Fruit fly (Drosophila melanogaster) whole organism, embryonic: ENCODE results near the gene aru.

ENCODE experiments used
- Ada2b ChIP-seq: fragments of 200-800 bp; sonication (Bioruptor generic); IDR thresholded peaks from 2 replicates; pipeline ENCODE4 v1.3.6; 2022; ENCODE audit warnings: missing biosample characterization, missing genetic modification characterization
- Aef1 ChIP-seq: fragments of 200-800 bp; sonication (Bioruptor generic); IDR thresholded peaks from 3 replicates; pipeline ENCODE4 v1.3.6; 2022; ENCODE audit warnings: missing biosample characterization, missing genetic modification characterization
- B-H2 ChIP-seq: fragments of 200-800 bp; sonication (Bioruptor generic); optimal IDR thresholded peaks from 2 replicates; lab custom pipeline; 2018; ENCODE audit warnings: missing biosample characterization, mild to moderate bottlenecking, missing genetic modification characterization
- CG11696 ChIP-seq: fragments of 200-800 bp; sonication (Bioruptor generic); IDR thresholded peaks from 2 replicates; pipeline ENCODE4 v1.3.6; 2022; ENCODE audit warnings: missing biosample characterization, missing genetic modification characterization
- CG12219 ChIP-seq: fragments of 200-800 bp; sonication (Bioruptor generic); optimal IDR thresholded peaks from 3 replicates; lab custom pipeline; 2018; ENCODE audit warnings: missing biosample characterization, mild to moderate bottlenecking, missing genetic modification characterization
- CG12236 ChIP-seq: fragments of 200-800 bp; sonication (Bioruptor generic); optimal IDR thresholded peaks from 2 replicates; lab custom pipeline; 2016; ENCODE audit warnings: missing biosample characterization, missing genetic modification characterization
- CG12769 ChIP-seq: fragments of 200-800 bp; sonication (Bioruptor generic); optimal IDR thresholded peaks from 2 replicates; lab custom pipeline; 2019; ENCODE audit warnings: missing biosample characterization, mild to moderate bottlenecking, missing genetic modification characterization, moderate library complexity
- CG13296 ChIP-seq: fragments of 200-800 bp; sonication (Bioruptor generic); optimal IDR thresholded peaks from 3 replicates; lab custom pipeline; 2018; ENCODE audit warnings: missing biosample characterization, mild to moderate bottlenecking, missing genetic modification characterization
- CG13424 ChIP-seq: fragments of 200-800 bp; sonication (Bioruptor generic); optimal IDR thresholded peaks from 2 replicates; lab custom pipeline; 2019; ENCODE audit warnings: missing biosample characterization, mild to moderate bottlenecking, missing genetic modification characterization, moderate library complexity
- CG13775 ChIP-seq: fragments of 200-800 bp; sonication (Bioruptor generic); optimal IDR thresholded peaks from 3 replicates; lab custom pipeline; 2017; ENCODE audit warnings: missing biosample characterization, mild to moderate bottlenecking, missing genetic modification characterization
- CG15514 ChIP-seq: fragments of 200-800 bp; sonication (Bioruptor generic); optimal IDR thresholded peaks from 3 replicates; lab custom pipeline; 2017; ENCODE audit warnings: missing biosample characterization, missing genetic modification characterization, mild to moderate bottlenecking, moderate library complexity, missing genetic modification reagents
- CG1603 ChIP-seq: fragments of 200-800 bp; sonication (Bioruptor generic); optimal IDR thresholded peaks from 2 replicates; lab custom pipeline; 2019; ENCODE audit warnings: missing biosample characterization, mild to moderate bottlenecking, missing genetic modification characterization, moderate library complexity
- CG17328 ChIP-seq: fragments of 200-800 bp; sonication (Bioruptor generic); IDR thresholded peaks from 2 replicates; pipeline ENCODE4 v1.3.6; 2022; ENCODE audit warnings: missing biosample characterization, missing genetic modification characterization
- CG17829 ChIP-seq: fragments of 200-800 bp; optimal IDR thresholded peaks from 2 replicates; lab custom pipeline; 2019; ENCODE audit warnings: missing biosample characterization, mild to moderate bottlenecking, missing genetic modification characterization, moderate library complexity
- CG18599 ChIP-seq: fragments of 200-800 bp; sonication (Bioruptor generic); optimal IDR thresholded peaks from 3 replicates; lab custom pipeline; 2017; ENCODE audit warnings: missing biosample characterization, missing genetic modification characterization, mild to moderate bottlenecking, moderate library complexity, missing genetic modification reagents
- CG2120 ChIP-seq: fragments of 200-800 bp; sonication (Bioruptor generic); optimal IDR thresholded peaks from 3 replicates; lab custom pipeline; 2016; ENCODE audit warnings: missing biosample characterization, missing genetic modification characterization
- CG2678 ChIP-seq: fragments of 200-800 bp; sonication (Bioruptor generic); optimal IDR thresholded peaks from 3 replicates; lab custom pipeline; 2019; ENCODE audit warnings: missing biosample characterization, mild to moderate bottlenecking, missing genetic modification characterization, moderate library complexity
- CG4730 ChIP-seq: fragments of 200-800 bp; sonication (Bioruptor generic); IDR thresholded peaks from 2 replicates; pipeline ENCODE4 v1.3.6; 2022; ENCODE audit warnings: missing biosample characterization, missing genetic modification characterization
- CG6689 ChIP-seq: fragments of 200-800 bp; sonication (Bioruptor generic); IDR thresholded peaks from 2 replicates; pipeline ENCODE4 v1.3.6; 2022; ENCODE audit warnings: missing biosample characterization, missing genetic modification characterization
- CG6813 ChIP-seq: fragments of 200-800 bp; sonication (Bioruptor generic); optimal IDR thresholded peaks from 2 replicates; lab custom pipeline; 2017; ENCODE audit warnings: missing biosample characterization, missing genetic modification characterization, mild to moderate bottlenecking, moderate library complexity, missing genetic modification reagents
- CG7357 ChIP-seq: fragments of 200-800 bp; sonication (Bioruptor generic); IDR thresholded peaks from 3 replicates; pipeline ENCODE4 v1.3.6; 2022; ENCODE audit warnings: missing biosample characterization, missing genetic modification characterization
- CG8089 ChIP-seq: fragments of 200-800 bp; sonication (Bioruptor generic); optimal IDR thresholded peaks from 3 replicates; lab custom pipeline; 2016; ENCODE audit warnings: missing biosample characterization, missing genetic modification characterization
- CG8290 ChIP-seq, 3 experiments: fragments of 200-800 bp; sonication (Bioruptor generic); optimal IDR thresholded peaks; 2 replicates each; lab custom pipeline; 2016 to 2019; ENCODE audit warnings: missing biosample characterization in 3 of 3, missing genetic modification characterization in 3 of 3, mild to moderate bottlenecking in 2 of 3, moderate library complexity in 1 of 3
- CG9797 ChIP-seq: fragments of 200-800 bp; sonication (Bioruptor generic); optimal IDR thresholded peaks from 3 replicates; lab custom pipeline; 2018; ENCODE audit warnings: missing biosample characterization, mild to moderate bottlenecking, missing genetic modification characterization
- CG9876 ChIP-seq: fragments of 200-800 bp; sonication (Bioruptor generic); optimal IDR thresholded peaks from 2 replicates; lab custom pipeline; 2016; ENCODE audit warnings: missing biosample characterization, missing genetic modification characterization
- D19B ChIP-seq: fragments of 200-800 bp; sonication (Bioruptor generic); optimal IDR thresholded peaks from 2 replicates; lab custom pipeline; 2017; ENCODE audit warnings: missing biosample characterization, mild to moderate bottlenecking, missing genetic modification characterization
- Dfd ChIP-seq, 2 experiments: fragments of >200 bp; optimal IDR thresholded peaks; 2 replicates each; lab custom pipeline; 2017; ENCODE audit warnings: missing biosample characterization in 2 of 2, missing genetic modification characterization in 2 of 2
- Hey ChIP-seq: fragments of 200-800 bp; sonication (Bioruptor generic); optimal IDR thresholded peaks from 3 replicates; lab custom pipeline; 2018; ENCODE audit warnings: missing biosample characterization, mild to moderate bottlenecking, missing genetic modification characterization
- Med ChIP-seq: fragments of 200-800 bp; sonication (Bioruptor generic); peaks from one replicate; lab custom pipeline; 2016; ENCODE audit warnings: missing biosample characterization, missing genetic modification characterization, mild to moderate bottlenecking, inconsistent platforms, moderate library complexity
- Meics ChIP-seq: fragments of 200-800 bp; sonication (Bioruptor generic); optimal IDR thresholded peaks from 2 replicates; lab custom pipeline; 2017; ENCODE audit warnings: missing biosample characterization, mild to moderate bottlenecking, missing genetic modification characterization
- Optix ChIP-seq: fragments of 200-800 bp; sonication (Bioruptor generic); IDR thresholded peaks from 3 replicates; pipeline ENCODE4 v1.3.6; 2022; ENCODE audit warnings: missing biosample characterization, missing genetic modification characterization
- Rfx ChIP-seq: fragments of 200-800 bp; sonication (Bioruptor generic); IDR thresholded peaks from 2 replicates; pipeline ENCODE4 v1.3.6; 2022; ENCODE audit warnings: missing biosample characterization, missing genetic modification characterization
- Sox102F ChIP-seq: fragments of 200-800 bp; sonication (Bioruptor generic); optimal IDR thresholded peaks from 2 replicates; lab custom pipeline; 2018; ENCODE audit warnings: missing biosample characterization, mild to moderate bottlenecking, missing genetic modification characterization, moderate library complexity
- Tbp ChIP-seq: fragments of >200 bp; optimal IDR thresholded peaks from 2 replicates; lab custom pipeline; 2018; ENCODE audit warnings: missing biosample characterization, missing genetic modification characterization
- ac ChIP-seq: fragments of 200-800 bp; sonication (Bioruptor generic); optimal IDR thresholded peaks from 3 replicates; lab custom pipeline; 2017; ENCODE audit warnings: missing biosample characterization, mild to moderate bottlenecking, missing genetic modification characterization
- az2 ChIP-seq: fragments of 200-800 bp; sonication (Bioruptor generic); optimal IDR thresholded peaks from 3 replicates; lab custom pipeline; 2016; ENCODE audit warnings: missing biosample characterization, missing genetic modification characterization
- bsh ChIP-seq, 2 experiments: fragments of 200-800 bp; sonication (Bioruptor generic); optimal IDR thresholded peaks; 2 replicates each; lab custom pipeline; 2017 to 2018; ENCODE audit warnings: mild to moderate bottlenecking in 2 of 2, missing biosample characterization in 2 of 2, missing genetic modification characterization in 2 of 2, moderate library complexity in 1 of 2
- caup ChIP-seq: fragments of 200-800 bp; sonication (Bioruptor generic); optimal IDR thresholded peaks from 3 replicates; lab custom pipeline; 2017; ENCODE audit warnings: missing biosample characterization, mild to moderate bottlenecking, missing genetic modification characterization, moderate library complexity; ENCODE audit not compliant: severe bottlenecking
- gem ChIP-seq: fragments of 200-800 bp; sonication (Bioruptor generic); optimal IDR thresholded peaks from 2 replicates; lab custom pipeline; 2019; ENCODE audit warnings: missing biosample characterization, mild to moderate bottlenecking, missing genetic modification characterization, moderate library complexity
- gro ChIP-seq: fragments of 200-800 bp; sonication (Bioruptor generic); optimal IDR thresholded peaks from 2 replicates; lab custom pipeline; 2016; ENCODE audit warnings: missing biosample characterization, missing genetic modification characterization
- lilli ChIP-seq: fragments of 200-800 bp; sonication (Bioruptor generic); optimal IDR thresholded peaks from 3 replicates; lab custom pipeline; 2016; ENCODE audit warnings: missing biosample characterization, missing genetic modification characterization
- maf-S ChIP-seq: fragments of 200-800 bp; sonication (Bioruptor generic); optimal IDR thresholded peaks from 2 replicates; lab custom pipeline; 2016; ENCODE audit warnings: missing biosample characterization, missing genetic modification characterization
- prd ChIP-seq, 3 experiments: fragments of >200 bp in 2 of 3; fragments of 200-800 bp in 1 of 3; sonication (Bioruptor generic) in 1 of 3; optimal IDR thresholded peaks in 2 of 3; IDR thresholded peaks in 1 of 3; 2 replicates in 2 of 3; 3 replicates in 1 of 3; pipeline versions ENCODE4 v1.3.6 to Lab custom; 2017 to 2022; ENCODE audit warnings: missing biosample characterization in 1 of 3, missing genetic modification characterization in 1 of 3
- ranshi ChIP-seq: fragments of 200-800 bp; sonication (Bioruptor generic); IDR thresholded peaks from 2 replicates; pipeline ENCODE4 v1.3.6; 2022; ENCODE audit warnings: missing biosample characterization, missing genetic modification characterization
- stwl ChIP-seq: fragments of 200-800 bp; sonication (Bioruptor generic); optimal IDR thresholded peaks from 3 replicates; lab custom pipeline; 2018; ENCODE audit warnings: missing biosample characterization, mild to moderate bottlenecking, missing genetic modification characterization, moderate library complexity
- tup ChIP-seq: fragments of 200-800 bp; sonication (Bioruptor generic); optimal IDR thresholded peaks from 2 replicates; lab custom pipeline; 2016; ENCODE audit warnings: missing biosample characterization, mild to moderate bottlenecking, missing genetic modification characterization, moderate library complexity
- unpg ChIP-seq: fragments of 200-800 bp; sonication (Bioruptor generic); optimal IDR thresholded peaks from 3 replicates; lab custom pipeline; 2018; ENCODE audit warnings: missing biosample characterization, mild to moderate bottlenecking, missing genetic modification characterization, moderate library complexity
- zen2 ChIP-seq: fragments of 200-800 bp; sonication (Bioruptor generic); IDR thresholded peaks from 3 replicates; pipeline ENCODE4 v1.3.6; 2022; ENCODE audit warnings: missing biosample characterization, missing genetic modification characterization; ENCODE audit not compliant: partially characterized antibody

aru gene

dm6 chr2L:892461-892860 is 24.3 kb upstream of the aru start (continued):
- TF ChIP-seq maf-S (GFP tag; lab: Kevin White, UChicago): peak; percentile 8
- TF ChIP-seq Ada2b (GFP tag; lab: Robert Waterston, UW): peak; percentile 39; the same call in 1 of the 2 replicates
- TF ChIP-seq prd (optimal IDR thresholded peaks at IDR 0.05; lab: Kevin White, UChicago): no peak
- peak; percentile 61 for TF ChIP-seq prd (GFP tag; IDR thresholded peaks at IDR 0.05; lab: Robert Waterston, UW)
- no peak for TF ChIP-seq CG9797 (GFP tag; lab: Kevin White, UChicago)
- TF ChIP-seq stwl (tag; lab: Kevin White, UChicago): peak; percentile 92
- TF ChIP-seq Hey (tag; lab: Kevin White, UChicago): no peak
- TF ChIP-seq CG6813: peak; percentile 46
- peak; percentile 61 for TF ChIP-seq CG2678 (tag; lab: Kevin White, UChicago)
- TF ChIP-seq CG17328 (GFP tag; lab: Robert Waterston, UW): 0 out of 2 replicates have a peak, but pooled peaks have one; percentile 14
- no peak for TF ChIP-seq CG8089 (GFP tag; lab: Kevin White, UChicago)
- TF ChIP-seq Dfd (GFP tag; optimal IDR thresholded peaks at IDR 0.05; lab: Kevin White, UChicago): no peak
- TF ChIP-seq B-H2 (GFP tag; lab: Kevin White, UChicago): no peak
- no peak for TF ChIP-seq ac (GFP tag; lab: Kevin White, UChicago)
- peak; percentile 33; the same call in 1 of the 2 replicates for TF ChIP-seq ranshi (GFP tag; lab: Robert Waterston, UW)
- no peak for TF ChIP-seq CG7357 (GFP tag; lab: Robert Waterston, UW)
- TF ChIP-seq CG12236 (GFP tag; lab: Kevin White, UChicago): no peak
- peak; percentile 89 for TF ChIP-seq Med
- TF ChIP-seq CG15514 (GFP tag; lab: Kevin White, UChicago): peak; percentile 31
- peak; percentile 22 for TF ChIP-seq CG17829 (tag; lab: Kevin White, UChicago)
- peak; percentile 49 for TF ChIP-seq CG1603 (tag; lab: Kevin White, UChicago)
- TF ChIP-seq az2 (GFP tag; lab: Kevin White, UChicago): peak; percentile 33
- TF ChIP-seq CG9876 (GFP tag; lab: Kevin White, UChicago): no peak
- TF ChIP-seq CG6689: peak; percentile 41; the same call in 1 of the 2 replicates
- peak in 1 of 2 experiments; percentile 47 for TF ChIP-seq bsh (GFP tag; optimal IDR thresholded peaks at IDR 0.05; lab: Kevin White, UChicago)
- TF ChIP-seq CG4730: 0 out of 2 replicates have a peak, but pooled peaks have one; percentile 22
- peak; percentile 2 for TF ChIP-seq gro
- TF ChIP-seq CG8290 (GFP tag; optimal IDR thresholded peaks at IDR 0.05; lab: Kevin White, UChicago): no peak
- TF ChIP-seq CG8290 (tag; optimal IDR thresholded peaks at IDR 0.05; lab: Kevin White, UChicago): peak in 1 of 2 experiments; percentile 75
- TF ChIP-seq Optix (GFP tag; lab: Robert Waterston, UW): peak; percentile 50; the same call in 1 of the 3 replicates
- peak; percentile 34; the same call in 1 of the 2 replicates for TF ChIP-seq CG11696
- TF ChIP-seq CG18599 (GFP tag; lab: Kevin White, UChicago): peak; percentile 78
- peak; percentile 9 for TF ChIP-seq CG13296 (GFP tag; lab: Kevin White, UChicago)
- TF ChIP-seq zen2 (GFP tag; lab: Robert Waterston, UW): no peak
- no peak for TF ChIP-seq tup (GFP tag; lab: Kevin White, UChicago)
- TF ChIP-seq D19B (GFP tag; lab: Kevin White, UChicago): peak; percentile 25
- TF ChIP-seq CG12219 (GFP tag; lab: Kevin White, UChicago): peak; percentile 35
- peak; percentile 44 for TF ChIP-seq CG13424 (tag; lab: Kevin White, UChicago)
- peak; percentile 57 for TF ChIP-seq CG2120 (GFP tag; lab: Kevin White, UChicago)
- peak; percentile 50 for TF ChIP-seq caup (GFP tag; lab: Kevin White, UChicago)
- peak; percentile 41 for TF ChIP-seq unpg (GFP tag; lab: Kevin White, UChicago)
- TF ChIP-seq CG13775 (GFP tag; lab: Kevin White, UChicago): peak; percentile 4
- peak; percentile 59 for TF ChIP-seq CG12769 (tag; lab: Kevin White, UChicago)
- peak; percentile 57 for TF ChIP-seq gem
- peak; percentile 26 for TF ChIP-seq lilli (GFP tag; lab: Kevin White, UChicago)
- peak; percentile 53 for TF ChIP-seq Sox102F (GFP tag; lab: Kevin White, UChicago)
- TF ChIP-seq Aef1: no peak
- no peak for TF ChIP-seq Tbp (GFP tag; lab: Kevin White, UChicago)
- peak; percentile 59 for TF ChIP-seq Meics (GFP tag; lab: Kevin White, UChicago)
- TF ChIP-seq Rfx (GFP tag; lab: Robert Waterston, UW): peak; percentile 53
